Worm (Caenorhabditis elegans) whole organism, L4 larva: Measurements from ENCODE around the gene bbs-8.
A peak's percentile ranks its signal among the peaks of the same experiment; 100 is the strongest.

Experiments used
- F10B5.3 ChIP-seq: sonication (generic microtip); optimal IDR thresholded peaks from 2 replicates; lab custom pipeline; 2016; ENCODE audit warnings: mild to moderate bottlenecking, missing genetic modification characterization, missing compliant biosample characterization
- F44E2.7 ChIP-seq: fragments of 200-800 bp; sonication (Bioruptor generic); IDR thresholded peaks from 2 replicates; pipeline ENCODE4 v2.1.2; 2022; ENCODE audit warnings: missing genetic modification characterization, missing compliant biosample characterization
- R02D3.7 ChIP-seq: fragments of 150-350 bp; sonication (generic microtip); optimal IDR thresholded peaks from 3 replicates; lab custom pipeline; 2014; ENCODE audit warnings: missing biosample characterization, missing genetic modification characterization
- T20F7.1 ChIP-seq: fragments of 200-800 bp; sonication (Bioruptor generic); optimal IDR thresholded peaks from 2 replicates; lab custom pipeline; 2018; ENCODE audit warnings: mild to moderate bottlenecking, missing genetic modification characterization, missing compliant biosample characterization
- T26A8.4 ChIP-seq: fragments of 200-800 bp; sonication (Bioruptor generic); IDR thresholded peaks from 2 replicates; pipeline ENCODE4 v1.3.6; 2022; ENCODE audit warnings: missing genetic modification characterization, missing compliant biosample characterization
- Y105C5A.15 ChIP-seq: fragments of 200-800 bp; sonication (Bioruptor generic); IDR thresholded peaks from 2 replicates; pipeline ENCODE4 v1.3.6; 2022; ENCODE audit warnings: missing genetic modification characterization, missing compliant biosample characterization
- Y5F2A.4 ChIP-seq: fragments of 200-800 bp; sonication (Bioruptor generic); optimal IDR thresholded peaks from 2 replicates; lab custom pipeline; 2018; ENCODE audit warnings: mild to moderate bottlenecking, missing genetic modification characterization, missing compliant biosample characterization
- aha-1 ChIP-seq: fragments of 150-350 bp; peaks from one replicate; lab custom pipeline; 2014; ENCODE audit warnings: missing biosample characterization, missing genetic modification characterization
- aly-2 ChIP-seq: sonication (generic microtip); optimal IDR thresholded peaks from 2 replicates; lab custom pipeline; 2018; ENCODE audit warnings: missing biosample characterization, missing genetic modification characterization
- attf-4 ChIP-seq: sonication (generic microtip); optimal IDR thresholded peaks from 3 replicates; lab custom pipeline; 2017; ENCODE audit warnings: missing biosample characterization, missing genetic modification characterization
- ceh-28 ChIP-seq: fragments of 150-350 bp; optimal IDR thresholded peaks from 2 replicates; lab custom pipeline; 2014; ENCODE audit warnings: missing biosample characterization, missing genetic modification reagents, missing genetic modification characterization
- daf-16 ChIP-seq, 3 experiments: sonication (generic microtip); optimal IDR thresholded peaks; 2 replicates each; lab custom pipeline; 2016 to 2017; ENCODE audit warnings: missing genetic modification characterization in 3 of 3, missing genetic modification reagents in 3 of 3, mild to moderate bottlenecking in 2 of 3, missing compliant biosample characterization in 2 of 3, missing biosample characterization in 1 of 3, moderate library complexity in 1 of 3
- daf-8 ChIP-seq: fragments of 200-800 bp; sonication (Bioruptor generic); IDR thresholded peaks from 2 replicates; pipeline ENCODE4 v1.3.6; 2022; ENCODE audit warnings: missing genetic modification characterization, missing compliant biosample characterization
- dpl-1 ChIP-seq: fragments of 150-350 bp; optimal IDR thresholded peaks from 2 replicates; lab custom pipeline; 2014; ENCODE audit warnings: missing biosample characterization, missing genetic modification reagents, missing genetic modification characterization
- dve-1 ChIP-seq: sonication (generic microtip); optimal IDR thresholded peaks from 2 replicates; lab custom pipeline; 2017; ENCODE audit warnings: antibody characterized with exemption, mild to moderate bottlenecking, missing genetic modification characterization, missing compliant biosample characterization; ENCODE audit not compliant: insufficient read depth
- egl-27 ChIP-seq: sonication (generic microtip); optimal IDR thresholded peaks from 3 replicates; lab custom pipeline; 2017; ENCODE audit warnings: missing biosample characterization, missing genetic modification reagents, missing genetic modification characterization
- hlh-11 ChIP-seq: fragments of 200-800 bp; sonication (Bioruptor generic); optimal IDR thresholded peaks from 2 replicates; lab custom pipeline; 2018; ENCODE audit warnings: mild to moderate bottlenecking, missing genetic modification characterization, missing compliant biosample characterization
- hlh-30 ChIP-seq: sonication (generic microtip); optimal IDR thresholded peaks from 2 replicates; lab custom pipeline; 2017; ENCODE audit warnings: antibody characterized with exemption, mild to moderate bottlenecking, missing genetic modification characterization, missing compliant biosample characterization; ENCODE audit not compliant: insufficient read depth
- hmg-1.1 ChIP-seq: fragments of 200-800 bp; sonication (Bioruptor generic); IDR thresholded peaks from 2 replicates; pipeline ENCODE4 v1.3.6; 2022; ENCODE audit warnings: missing genetic modification reagents, missing genetic modification characterization, missing compliant biosample characterization
- lin-38 ChIP-seq: fragments of 200-800 bp; sonication (Bioruptor generic); IDR thresholded peaks from 2 replicates; pipeline ENCODE4 v1.3.6; 2022; ENCODE audit warnings: missing genetic modification reagents, missing genetic modification characterization, missing compliant biosample characterization
- lir-3 ChIP-seq: sonication (generic microtip); optimal IDR thresholded peaks from 2 replicates; lab custom pipeline; 2016; ENCODE audit warnings: mild to moderate bottlenecking, missing genetic modification characterization, missing compliant biosample characterization
- madf-5 ChIP-seq, 2 experiments: fragments of 200-800 bp; sonication (Bioruptor generic); IDR thresholded peaks; 2 replicates each; pipeline ENCODE4 v1.3.6; 2022; ENCODE audit warnings: missing compliant biosample characterization in 2 of 2, missing genetic modification characterization in 2 of 2
- mdl-1 ChIP-seq, 2 experiments: fragments of 150-350 bp in 1 of 2; sonication (generic microtip) in 1 of 2; optimal IDR thresholded peaks; 2 replicates each; lab custom pipeline; 2014 to 2017; ENCODE audit warnings: missing biosample characterization in 2 of 2, missing genetic modification characterization in 2 of 2
- mep-1 ChIP-seq: fragments of 150-350 bp; sonication (generic microtip); optimal IDR thresholded peaks from 3 replicates; lab custom pipeline; 2014; ENCODE audit warnings: missing biosample characterization, missing genetic modification characterization
- mxl-3 ChIP-seq: fragments of 200-800 bp; sonication (Bioruptor generic); optimal IDR thresholded peaks from 2 replicates; lab custom pipeline; 2018; ENCODE audit warnings: mild to moderate bottlenecking, missing genetic modification characterization, missing compliant biosample characterization
- nhr-10 ChIP-seq: fragments of 150-350 bp; optimal IDR thresholded peaks from 2 replicates; lab custom pipeline; 2014; ENCODE audit warnings: missing biosample characterization, missing genetic modification characterization
- nhr-11 ChIP-seq: fragments of 150-350 bp; optimal IDR thresholded peaks from 2 replicates; lab custom pipeline; 2014; ENCODE audit warnings: missing biosample characterization, missing genetic modification characterization
- nhr-111 ChIP-seq: fragments of 200-800 bp; sonication (Bioruptor generic); optimal IDR thresholded peaks from 2 replicates; lab custom pipeline; 2018; ENCODE audit warnings: mild to moderate bottlenecking, missing genetic modification characterization, missing compliant biosample characterization
- nhr-28 ChIP-seq: fragments of 150-350 bp; optimal IDR thresholded peaks from 2 replicates; lab custom pipeline; 2014; ENCODE audit warnings: missing biosample characterization, missing genetic modification characterization
- pqm-1 ChIP-seq: sonication (generic microtip); optimal IDR thresholded peaks from 2 replicates; lab custom pipeline; 2017; ENCODE audit warnings: missing biosample characterization, missing genetic modification characterization
- rbr-2 ChIP-seq: sonication (generic microtip); optimal IDR thresholded peaks from 2 replicates; lab custom pipeline; 2016; ENCODE audit warnings: missing genotype, missing genetic modification characterization, missing compliant biosample characterization
- sdz-12 ChIP-seq: fragments of 200-800 bp; sonication (Bioruptor generic); optimal IDR thresholded peaks from 2 replicates; lab custom pipeline; 2018; ENCODE audit warnings: mild to moderate bottlenecking, missing genetic modification characterization, missing compliant biosample characterization
- set-16 ChIP-seq: fragments of 200-800 bp; sonication (Bioruptor generic); IDR thresholded peaks from 2 replicates; pipeline ENCODE4 v1.3.6; 2022; ENCODE audit warnings: missing genetic modification reagents, missing genetic modification characterization, missing compliant biosample characterization
- tag-97 ChIP-seq: fragments of 200-800 bp; sonication (Bioruptor generic); IDR thresholded peaks from 2 replicates; pipeline ENCODE4 v1.3.6; 2022; ENCODE audit warnings: missing genetic modification characterization, missing compliant biosample characterization
- unc-39 ChIP-seq: sonication (generic microtip); optimal IDR thresholded peaks from 2 replicates; lab custom pipeline; 2017; ENCODE audit warnings: missing biosample characterization, missing genetic modification characterization
- zfp-3 ChIP-seq: fragments of 200-800 bp; sonication (Bioruptor generic); conservative IDR thresholded peaks from 2 replicates; pipeline ENCODE4 v1.3.6; 2022; ENCODE audit warnings: missing genetic modification reagents, missing genetic modification characterization, missing compliant biosample characterization
- zip-11 ChIP-seq: fragments of 200-800 bp; sonication (Bioruptor generic); IDR thresholded peaks from 2 replicates; pipeline ENCODE4 v1.3.6; 2022; ENCODE audit warnings: missing genetic modification characterization, missing compliant biosample characterization

The bbs-8 gene

ce11 chrV:6806340-6806739 lies 41.5 kb upstream of the bbs-8 start, which contains the start of gene dmsr-12:
Gene dmsr-12, minus strand, starts transcription at chrV:6806440.
- TF ChIP-seq daf-16 (GFP tag; optimal IDR thresholded peaks at IDR 0.05; lab: Kevin White, UChicago), result no peak
- TF ChIP-seq daf-16 (tag; optimal IDR thresholded peaks at IDR 0.05; lab: Kevin White, UChicago), result no peak
- TF ChIP-seq lin-38 (GFP tag; lab: Robert Waterston, UW), result no peak
- no peak for TF ChIP-seq F44E2.7
- no peak for TF ChIP-seq egl-27 (tag; lab: Kevin White, UChicago)

DNA sequence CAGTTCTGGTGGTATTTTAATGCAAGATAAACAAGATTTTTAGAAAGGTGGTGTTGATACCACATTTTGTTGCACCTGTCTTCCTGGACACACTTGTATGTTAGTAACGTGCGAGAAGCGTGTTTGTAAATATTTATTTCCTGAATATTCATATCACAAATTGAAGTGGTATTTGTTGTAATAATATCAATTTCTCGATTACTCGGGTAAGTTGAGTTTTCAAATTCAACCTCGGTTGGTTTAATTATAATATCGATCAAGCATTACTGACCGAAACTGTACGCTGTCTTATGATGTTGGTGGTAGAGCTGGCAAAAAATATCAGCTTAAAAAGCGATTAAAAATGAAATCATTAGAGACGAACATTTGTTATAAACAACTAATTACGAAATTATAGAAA lies 39.1 kb upstream of the bbs-8 start, which contains the start of gene dmsr-11:
TSS of gene dmsr-11 (minus strand) at position 101 of the 400 bp plus-strand sequence.
- TF ChIP-seq nhr-111 (GFP tag; lab: Kevin White, UChicago) (no peak), T26A8.4 (GFP tag; lab: Robert Waterston, UW) (no peak), mdl-1 (tag; optimal IDR thresholded peaks at IDR 0.05; lab: Kevin White, UChicago) (no peak), Y105C5A.15 (GFP tag; lab: Robert Waterston, UW) (no peak), daf-8 (GFP tag; lab: Robert Waterston, UW) (no peak), mep-1 (no peak), sdz-12 (no peak), attf-4 (tag; lab: Kevin White, UChicago) (no peak), ceh-28 (tag; lab: Kevin White, UChicago) (no peak)
- TF ChIP-seq, all 104 proteins: peak for 0

- TF ChIP-seq set-16 (no peak), aha-1 (tag; lab: Kevin White, UChicago) (peak; percentile 3)
These were observed 37.0 kb upstream of the bbs-8 start, which contains the start of gene dmsr-10 for ce11 chrV:6801850-6802249. Gene dmsr-10, minus strand, starts transcription at chrV:6801950.

ce11 chrV:6799564-6799963 lies 34.7 kb upstream of the bbs-8 start, which contains the start of gene dmsr-9:
Gene dmsr-9, minus strand, starts transcription at chrV:6799664.
- TF ChIP-seq dpl-1 (GFP tag; lab: Kevin White, UChicago), result no peak
- no peak for TF ChIP-seq zip-11 (GFP tag; lab: Robert Waterston, UW)
- no peak for TF ChIP-seq tag-97 (GFP tag; lab: Robert Waterston, UW)
- TF ChIP-seq F10B5.3 (tag; lab: Kevin White, UChicago), result no peak
- TF ChIP-seq R02D3.7 (tag; lab: Kevin White, UChicago), result no peak
- TF ChIP-seq mdl-1 (tag; optimal IDR thresholded peaks at IDR 0.05; lab: Kevin White, UChicago), result no peak
- no peak for TF ChIP-seq T20F7.1
- no peak for TF ChIP-seq madf-5 (GFP tag; IDR thresholded peaks at IDR 0.05; lab: Robert Waterston, UW)
- no peak for TF ChIP-seq Y5F2A.4 (GFP tag; lab: Kevin White, UChicago)
- no peak for TF ChIP-seq aly-2 (tag; lab: Kevin White, UChicago)
- TF ChIP-seq hlh-11 (tag; lab: Kevin White, UChicago), result no peak
- no peak for TF ChIP-seq nhr-10 (tag; lab: Kevin White, UChicago)
- no peak for TF ChIP-seq pqm-1
- no peak for TF ChIP-seq rbr-2
- no peak for TF ChIP-seq set-16
- no peak for TF ChIP-seq zfp-3 (GFP tag; lab: Robert Waterston, UW)
- TF ChIP-seq lir-3 (tag; lab: Kevin White, UChicago), result no peak
- TF ChIP-seq, all 104 proteins: peak for 0

DNA sequence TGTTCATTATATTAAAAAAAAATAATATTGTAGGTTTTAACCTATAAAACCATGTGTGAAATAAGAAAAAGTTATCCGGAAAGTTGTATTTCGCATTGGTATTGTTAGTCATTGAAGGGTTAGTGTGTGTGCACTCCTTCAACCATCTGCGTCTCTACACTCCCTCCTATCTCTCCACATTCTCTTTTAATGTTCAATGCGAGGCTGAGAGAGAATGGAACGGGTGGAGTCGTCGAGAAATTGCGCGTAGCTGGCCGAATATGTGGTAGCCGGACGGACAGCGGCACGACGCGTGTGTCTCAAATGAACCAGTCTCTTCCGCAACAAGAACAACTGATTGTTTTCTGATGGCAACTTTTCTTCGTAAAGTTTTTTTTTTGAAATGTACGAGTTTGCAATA lies 32.0 kb upstream of the bbs-8 start:
- TF ChIP-seq lin-38 (GFP tag; lab: Robert Waterston, UW) (no peak), nhr-28 (tag; lab: Kevin White, UChicago) (peak; percentile 38), nhr-11 (tag; lab: Kevin White, UChicago) (peak; percentile 18), mep-1 (peak; percentile 56), egl-27 (tag; lab: Kevin White, UChicago) (no peak), mxl-3 (GFP tag; lab: Kevin White, UChicago) (peak; percentile 70), hmg-1.1 (GFP tag; lab: Robert Waterston, UW) (peak; percentile 66), rbr-2 (peak; percentile 25), dve-1 (tag; lab: Kevin White, UChicago) (peak; percentile 24), unc-39 (no peak), mdl-1 (tag; optimal IDR thresholded peaks at IDR 0.05; lab: Kevin White, UChicago) (peak in 1 of 2 experiments; percentile 50), hlh-30 (tag; lab: Kevin White, UChicago) (peak; percentile 0), dpl-1 (GFP tag; lab: Kevin White, UChicago) (peak; percentile 36)
